Fruit fly (Drosophila melanogaster) whole organism, embryonic: ENCODE measurements around the gene alpha-Man-Ic.
A peak's percentile ranks its signal among the peaks of the same experiment; 100 is the strongest.

Source experiments
- Aef1 ChIP-seq: fragments of 200-800 bp; sonication (Bioruptor generic); IDR thresholded peaks from 3 replicates; pipeline ENCODE4 v1.3.6; 2022; ENCODE audit warnings: missing biosample characterization, missing genetic modification characterization
- B-H1 ChIP-seq: fragments of 200-800 bp; sonication (Bioruptor generic); IDR thresholded peaks from 3 replicates; pipeline ENCODE4 v1.3.6; 2022; ENCODE audit warnings: missing biosample characterization, missing genetic modification characterization
- CG10462 ChIP-seq: fragments of 200-800 bp; sonication (Bioruptor generic); optimal IDR thresholded peaks from 2 replicates; lab custom pipeline; 2016; ENCODE audit warnings: missing biosample characterization, missing genetic modification characterization
- CG10979 ChIP-seq: fragments of 200-800 bp; sonication (Bioruptor generic); optimal IDR thresholded peaks from 2 replicates; lab custom pipeline; 2018; ENCODE audit warnings: missing biosample characterization, mild to moderate bottlenecking, missing genetic modification characterization, moderate library complexity
- CG11696 ChIP-seq: fragments of 200-800 bp; sonication (Bioruptor generic); IDR thresholded peaks from 2 replicates; pipeline ENCODE4 v1.3.6; 2022; ENCODE audit warnings: missing biosample characterization, missing genetic modification characterization
- CG12769 ChIP-seq: fragments of 200-800 bp; sonication (Bioruptor generic); optimal IDR thresholded peaks from 2 replicates; lab custom pipeline; 2019; ENCODE audit warnings: missing biosample characterization, mild to moderate bottlenecking, missing genetic modification characterization, moderate library complexity
- CG15073 ChIP-seq: fragments of 200-800 bp; sonication (Bioruptor generic); optimal IDR thresholded peaks from 2 replicates; lab custom pipeline; 2016; ENCODE audit warnings: missing biosample characterization, missing genetic modification characterization
- CG15514 ChIP-seq: fragments of 200-800 bp; sonication (Bioruptor generic); optimal IDR thresholded peaks from 3 replicates; lab custom pipeline; 2017; ENCODE audit warnings: missing biosample characterization, missing genetic modification characterization, mild to moderate bottlenecking, moderate library complexity, missing genetic modification reagents
- CG1603 ChIP-seq: fragments of 200-800 bp; sonication (Bioruptor generic); optimal IDR thresholded peaks from 2 replicates; lab custom pipeline; 2019; ENCODE audit warnings: missing biosample characterization, mild to moderate bottlenecking, missing genetic modification characterization, moderate library complexity
- CG17385 ChIP-seq: fragments of 200-800 bp; sonication (Bioruptor generic); optimal IDR thresholded peaks from 3 replicates; lab custom pipeline; 2018; ENCODE audit warnings: missing biosample characterization, mild to moderate bottlenecking, missing genetic modification characterization
- CG18599 ChIP-seq: fragments of 200-800 bp; sonication (Bioruptor generic); optimal IDR thresholded peaks from 3 replicates; lab custom pipeline; 2017; ENCODE audit warnings: missing biosample characterization, missing genetic modification characterization, mild to moderate bottlenecking, moderate library complexity, missing genetic modification reagents
- CG2712 ChIP-seq: fragments of 200-800 bp; optimal IDR thresholded peaks from 3 replicates; lab custom pipeline; 2019; ENCODE audit warnings: missing biosample characterization, mild to moderate bottlenecking, missing genetic modification characterization, moderate library complexity
- CG2875 ChIP-seq: fragments of 200-800 bp; sonication (Bioruptor generic); optimal IDR thresholded peaks from 2 replicates; lab custom pipeline; 2017; ENCODE audit warnings: missing biosample characterization, mild to moderate bottlenecking, missing genetic modification characterization, missing genetic modification reagents
- CG4617 ChIP-seq: fragments of 200-800 bp; sonication (Bioruptor generic); optimal IDR thresholded peaks from 3 replicates; lab custom pipeline; 2016; ENCODE audit warnings: missing biosample characterization, missing genetic modification characterization, borderline replicate concordance
- CG4854 ChIP-seq: fragments of 200-800 bp; sonication (Bioruptor generic); optimal IDR thresholded peaks from 2 replicates; lab custom pipeline; 2016; ENCODE audit warnings: missing biosample characterization, missing genetic modification characterization, inconsistent platforms
- CG6272 ChIP-seq: fragments of 200-800 bp; sonication (Bioruptor generic); IDR thresholded peaks from 2 replicates; pipeline ENCODE4 v1.3.6; 2022; ENCODE audit warnings: missing biosample characterization, missing genetic modification characterization
- CG6689 ChIP-seq: fragments of 200-800 bp; sonication (Bioruptor generic); IDR thresholded peaks from 2 replicates; pipeline ENCODE4 v1.3.6; 2022; ENCODE audit warnings: missing biosample characterization, missing genetic modification characterization
- CG7556 ChIP-seq: fragments of 200-800 bp; sonication (Bioruptor generic); optimal IDR thresholded peaks from 2 replicates; lab custom pipeline; 2017; ENCODE audit warnings: missing biosample characterization, mild to moderate bottlenecking, missing genetic modification characterization
- CG8924 ChIP-seq: fragments of 200-800 bp; optimal IDR thresholded peaks from 3 replicates; lab custom pipeline; 2019; ENCODE audit warnings: missing biosample characterization, mild to moderate bottlenecking, missing genetic modification characterization, moderate library complexity
- CG9727 ChIP-seq: fragments of 200-800 bp; sonication (Bioruptor generic); optimal IDR thresholded peaks from 3 replicates; lab custom pipeline; 2017; ENCODE audit warnings: missing biosample characterization, mild to moderate bottlenecking, missing genetic modification characterization
- Fer1 ChIP-seq: fragments of 200-800 bp; sonication (Bioruptor generic); optimal IDR thresholded peaks from 2 replicates; lab custom pipeline; 2017; ENCODE audit warnings: missing biosample characterization, mild to moderate bottlenecking, missing genetic modification characterization
- HHEX ChIP-seq: fragments of 200-800 bp; sonication (Bioruptor generic); optimal IDR thresholded peaks from 3 replicates; lab custom pipeline; 2017; ENCODE audit warnings: missing biosample characterization, mild to moderate bottlenecking, missing genetic modification characterization, missing genetic modification reagents
- Hand ChIP-seq: fragments of 200-800 bp; sonication (Bioruptor generic); optimal IDR thresholded peaks from 2 replicates; lab custom pipeline; 2017; ENCODE audit warnings: mild to moderate bottlenecking, missing biosample characterization, missing genetic modification reagents, missing genetic modification characterization
- Hr51 ChIP-seq, 2 experiments: fragments of 200-800 bp; sonication (Bioruptor generic); optimal IDR thresholded peaks; 2 replicates in 1 of 2; 3 replicates in 1 of 2; lab custom pipeline; 2016 to 2018; ENCODE audit warnings: missing biosample characterization in 2 of 2, missing genetic modification characterization in 2 of 2, mild to moderate bottlenecking in 1 of 2, moderate library complexity in 1 of 2
- Hsf ChIP-seq: fragments of 200-800 bp; sonication (Bioruptor generic); optimal IDR thresholded peaks from 3 replicates; lab custom pipeline; 2016; ENCODE audit warnings: missing biosample characterization, missing genetic modification characterization
- Meics ChIP-seq: fragments of 200-800 bp; sonication (Bioruptor generic); optimal IDR thresholded peaks from 2 replicates; lab custom pipeline; 2017; ENCODE audit warnings: missing biosample characterization, mild to moderate bottlenecking, missing genetic modification characterization
- Rx ChIP-seq: fragments of 200-800 bp; sonication (Bioruptor generic); IDR thresholded peaks from 2 replicates; pipeline ENCODE4 v1.3.6; 2022; ENCODE audit warnings: missing biosample characterization, missing genetic modification characterization
- Sox102F ChIP-seq: fragments of 200-800 bp; sonication (Bioruptor generic); optimal IDR thresholded peaks from 2 replicates; lab custom pipeline; 2018; ENCODE audit warnings: missing biosample characterization, mild to moderate bottlenecking, missing genetic modification characterization, moderate library complexity
- Stat92E ChIP-seq, 3 experiments: fragments of >200 bp in 2 of 3; fragments of 200-800 bp in 1 of 3; sonication (Bioruptor generic) in 1 of 3; optimal IDR thresholded peaks; 2 replicates each; lab custom pipeline; 2017 to 2019; ENCODE audit warnings: missing biosample characterization in 3 of 3, missing genetic modification characterization in 3 of 3, mild to moderate bottlenecking in 1 of 3, moderate library complexity in 1 of 3
- croc ChIP-seq: fragments of 200-800 bp; sonication (Bioruptor generic); conservative IDR thresholded peaks from 3 replicates; pipeline ENCODE4 v1.3.6; 2022; ENCODE audit warnings: missing biosample characterization, missing genetic modification characterization
- dan ChIP-seq: fragments of 200-800 bp; sonication (Bioruptor generic); IDR thresholded peaks from 2 replicates; pipeline ENCODE4 v1.3.6; 2022; ENCODE audit warnings: missing biosample characterization, missing genetic modification characterization
- dmrt99B ChIP-seq: fragments of 200-800 bp; sonication (Bioruptor generic); optimal IDR thresholded peaks from 2 replicates; lab custom pipeline; 2018; ENCODE audit warnings: missing biosample characterization, mild to moderate bottlenecking, missing genetic modification characterization, moderate library complexity
- ewg ChIP-seq: fragments of 200-800 bp; sonication (Bioruptor generic); optimal IDR thresholded peaks from 3 replicates; lab custom pipeline; 2017; ENCODE audit warnings: mild to moderate bottlenecking, missing biosample characterization, missing genetic modification reagents, missing genetic modification characterization
- fd64A ChIP-seq: fragments of 200-800 bp; sonication (Bioruptor generic); optimal IDR thresholded peaks from 3 replicates; lab custom pipeline; 2018; ENCODE audit warnings: missing biosample characterization, mild to moderate bottlenecking, missing genetic modification characterization
- fd96Cb ChIP-seq: fragments of 200-800 bp; sonication (Bioruptor generic); optimal IDR thresholded peaks from 2 replicates; lab custom pipeline; 2018; ENCODE audit warnings: missing biosample characterization, mild to moderate bottlenecking, missing genetic modification characterization, moderate library complexity
- gem ChIP-seq: fragments of 200-800 bp; sonication (Bioruptor generic); optimal IDR thresholded peaks from 2 replicates; lab custom pipeline; 2019; ENCODE audit warnings: missing biosample characterization, mild to moderate bottlenecking, missing genetic modification characterization, moderate library complexity
- grau ChIP-seq: fragments of 200-800 bp; optimal IDR thresholded peaks from 3 replicates; lab custom pipeline; 2019; ENCODE audit warnings: missing biosample characterization, mild to moderate bottlenecking, missing genetic modification characterization, moderate library complexity
- ind ChIP-seq: fragments of 200-800 bp; sonication (Bioruptor generic); optimal IDR thresholded peaks from 3 replicates; lab custom pipeline; 2016; ENCODE audit warnings: missing biosample characterization, missing genetic modification characterization
- kah ChIP-seq: fragments of 200-800 bp; sonication (Bioruptor generic); optimal IDR thresholded peaks from 2 replicates; lab custom pipeline; 2018; ENCODE audit warnings: missing biosample characterization, mild to moderate bottlenecking, missing genetic modification characterization
- phol ChIP-seq: fragments of 200-800 bp; sonication (Bioruptor generic); optimal IDR thresholded peaks from 3 replicates; lab custom pipeline; 2018; ENCODE audit warnings: missing biosample characterization, mild to moderate bottlenecking, missing genetic modification characterization, moderate library complexity
- salm ChIP-seq: fragments of 200-800 bp; sonication (Bioruptor generic); optimal IDR thresholded peaks from 2 replicates; lab custom pipeline; 2018; ENCODE audit warnings: missing biosample characterization, mild to moderate bottlenecking, missing genetic modification characterization
- slp2 ChIP-seq: fragments of 200-800 bp; sonication (Bioruptor generic); optimal IDR thresholded peaks from 2 replicates; lab custom pipeline; 2016; ENCODE audit warnings: missing biosample characterization, missing genetic modification characterization
- tgo ChIP-seq: fragments of 200-800 bp; sonication (Bioruptor generic); IDR thresholded peaks from 3 replicates; pipeline ENCODE4 v1.3.6; 2022; ENCODE audit warnings: missing biosample characterization, missing genetic modification characterization
- tna ChIP-seq: fragments of 200-800 bp; sonication (Bioruptor generic); IDR thresholded peaks from 2 replicates; pipeline ENCODE4 v1.3.6; 2022; ENCODE audit warnings: missing biosample characterization, missing genetic modification characterization; ENCODE audit not compliant: partially characterized antibody
- wek ChIP-seq: fragments of 200-800 bp; sonication (Bioruptor generic); optimal IDR thresholded peaks from 3 replicates; lab custom pipeline; 2018; ENCODE audit warnings: missing biosample characterization, mild to moderate bottlenecking, missing genetic modification characterization, moderate library complexity
- z ChIP-seq: fragments of 200-800 bp; sonication (Bioruptor generic); IDR thresholded peaks from 3 replicates; pipeline ENCODE4 v1.3.6; 2022; ENCODE audit warnings: missing biosample characterization, missing genetic modification characterization

The alpha-Man-Ic gene

dm6 chr3R:29930286-29930685 is at the start of gene alpha-Man-Ic:
TSS of gene alpha-Man-Ic (minus strand) at chr3R:29930386.
- TF ChIP-seq CG11696: no peak
- TF ChIP-seq dan (GFP tag; lab: Robert Waterston, UW): no peak
- no peak for TF ChIP-seq tna (GFP tag; lab: Robert Waterston, UW)
- TF ChIP-seq Rx (GFP tag; lab: Robert Waterston, UW): no peak
- TF ChIP-seq B-H1 (GFP tag; lab: Robert Waterston, UW): no peak
- TF ChIP-seq, all 482 proteins: peak for 0

- TF ChIP-seq slp2 (no peak), HHEX (GFP tag; lab: Kevin White, UChicago) (peak; percentile 41), Hr51 (GFP tag; optimal IDR thresholded peaks at IDR 0.05; lab: Kevin White, UChicago) (peak in 1 of 2 experiments; percentile 48), CG17385 (GFP tag; lab: Kevin White, UChicago) (peak; percentile 37), CG7556 (GFP tag; lab: Kevin White, UChicago) (peak; percentile 34), Sox102F (GFP tag; lab: Kevin White, UChicago) (peak; percentile 47), CG4854 (no peak), gem (tag; lab: Kevin White, UChicago) (peak; percentile 46), CG18599 (GFP tag; lab: Kevin White, UChicago) (peak; percentile 83), z (GFP tag; lab: Robert Waterston, UW) (no peak), CG6689 (0 out of 2 replicates have a peak, but pooled peaks have one; percentile 13), CG8924 (tag; lab: Kevin White, UChicago) (peak; percentile 33), kah (GFP tag; lab: Kevin White, UChicago) (no peak), ind (GFP tag; lab: Kevin White, UChicago) (peak; percentile 22), CG15073 (GFP tag; lab: Kevin White, UChicago) (no peak), tgo (GFP tag; lab: Robert Waterston, UW) (peak; percentile 45; the same call in 1 of the 3 replicates), Aef1 (no peak), CG9727 (GFP tag; lab: Kevin White, UChicago) (no peak), Meics (GFP tag; lab: Kevin White, UChicago) (peak; percentile 51), Stat92E (GFP tag; optimal IDR thresholded peaks at IDR 0.05; lab: Kevin White, UChicago) (no peak), CG2712 (tag; lab: Kevin White, UChicago) (peak; percentile 5), dmrt99B (tag; lab: Kevin White, UChicago) (peak; percentile 52), grau (tag; lab: Kevin White, UChicago) (peak; percentile 45), CG2875 (no peak), Hand (GFP tag; lab: Kevin White, UChicago) (peak; percentile 43), CG10462 (GFP tag; lab: Kevin White, UChicago) (no peak), Fer1 (GFP tag; lab: Kevin White, UChicago) (peak; percentile 69), CG1603 (peak; percentile 41), CG4617 (GFP tag; lab: Kevin White, UChicago) (no peak), CG6272 (GFP tag; lab: Robert Waterston, UW) (peak; percentile 20; the same call in 1 of the 2 replicates), wek (GFP tag; lab: Kevin White, UChicago) (no peak), Rx (GFP tag; lab: Robert Waterston, UW) (peak; percentile 23; the same call in 1 of the 2 replicates), Hsf (GFP tag; lab: Kevin White, UChicago) (peak; percentile 4), salm (tag; lab: Kevin White, UChicago) (no peak), fd96Cb (tag; lab: Kevin White, UChicago) (peak; percentile 21), ewg (GFP tag; lab: Kevin White, UChicago) (no peak), CG15514 (GFP tag; lab: Kevin White, UChicago) (peak; percentile 34), croc (GFP tag; lab: Robert Waterston, UW) (0 out of 3 replicates have a peak, but pooled peaks have one; percentile 17), phol (peak; percentile 12), CG12769 (tag; lab: Kevin White, UChicago) (peak; percentile 68), CG10979 (tag; lab: Kevin White, UChicago) (no peak), fd64A (GFP tag; lab: Kevin White, UChicago) (no peak)
Measured at dm6 chr3R:29978595-29978994, 48.4 kb upstream of the alpha-Man-Ic start.
